Fruit fly (Drosophila melanogaster) whole organism, embryonic: ENCODE data around the gene Tsc1.

Experiments used
- B-H1 ChIP-seq: fragments of 200-800 bp; sonication (Bioruptor generic); IDR thresholded peaks from 3 replicates; pipeline ENCODE4 v1.3.6; 2022; ENCODE audit warnings: missing biosample characterization, missing genetic modification characterization
- CG12236 ChIP-seq: fragments of 200-800 bp; sonication (Bioruptor generic); optimal IDR thresholded peaks from 2 replicates; lab custom pipeline; 2016; ENCODE audit warnings: missing biosample characterization, missing genetic modification characterization
- CG13296 ChIP-seq: fragments of 200-800 bp; sonication (Bioruptor generic); optimal IDR thresholded peaks from 3 replicates; lab custom pipeline; 2018; ENCODE audit warnings: missing biosample characterization, mild to moderate bottlenecking, missing genetic modification characterization
- CG13775 ChIP-seq: fragments of 200-800 bp; sonication (Bioruptor generic); optimal IDR thresholded peaks from 3 replicates; lab custom pipeline; 2017; ENCODE audit warnings: missing biosample characterization, mild to moderate bottlenecking, missing genetic modification characterization
- CG14710 ChIP-seq: fragments of 200-800 bp; sonication (Bioruptor generic); optimal IDR thresholded peaks from 3 replicates; lab custom pipeline; 2019; ENCODE audit warnings: missing biosample characterization, mild to moderate bottlenecking, missing genetic modification characterization, moderate library complexity
- CG15601 ChIP-seq: fragments of 200-800 bp; sonication (Bioruptor generic); optimal IDR thresholded peaks from 3 replicates; lab custom pipeline; 2019; ENCODE audit warnings: missing biosample characterization, mild to moderate bottlenecking, missing genetic modification characterization, moderate library complexity
- CG16813 ChIP-seq: fragments of 200-800 bp; sonication (Bioruptor generic); IDR thresholded peaks from 3 replicates; pipeline ENCODE4 v1.3.6; 2022; ENCODE audit warnings: missing biosample characterization, missing genetic modification characterization; ENCODE audit not compliant: partially characterized antibody
- CG1792 ChIP-seq: fragments of 200-800 bp; sonication (Bioruptor generic); optimal IDR thresholded peaks from 2 replicates; lab custom pipeline; 2016; ENCODE audit warnings: missing biosample characterization, missing genetic modification characterization
- CG1832 ChIP-seq: fragments of 200-800 bp; sonication (Bioruptor generic); optimal IDR thresholded peaks from 2 replicates; lab custom pipeline; 2017; ENCODE audit warnings: missing biosample characterization, mild to moderate bottlenecking, missing genetic modification characterization, inconsistent platforms
- CG2120 ChIP-seq: fragments of 200-800 bp; sonication (Bioruptor generic); optimal IDR thresholded peaks from 3 replicates; lab custom pipeline; 2016; ENCODE audit warnings: missing biosample characterization, missing genetic modification characterization
- CG32532 ChIP-seq: fragments of 200-800 bp; sonication (Bioruptor generic); IDR thresholded peaks from 2 replicates; pipeline ENCODE4 v1.3.6; 2022; ENCODE audit warnings: missing biosample characterization, missing genetic modification characterization
- CG3847 ChIP-seq: fragments of 200-800 bp; sonication (Bioruptor generic); IDR thresholded peaks from 2 replicates; pipeline ENCODE4 v1.3.6; 2022; ENCODE audit warnings: missing biosample characterization, missing genetic modification characterization
- CG4404 ChIP-seq: fragments of 200-800 bp; sonication (Bioruptor generic); IDR thresholded peaks from 2 replicates; pipeline ENCODE4 v1.3.6; 2022; ENCODE audit warnings: missing biosample characterization, missing genetic modification characterization
- CG4424 ChIP-seq: fragments of 200-800 bp; sonication (Bioruptor generic); optimal IDR thresholded peaks from 3 replicates; lab custom pipeline; 2016; ENCODE audit warnings: missing biosample characterization, missing genetic modification characterization
- CG4617 ChIP-seq: fragments of 200-800 bp; sonication (Bioruptor generic); optimal IDR thresholded peaks from 3 replicates; lab custom pipeline; 2016; ENCODE audit warnings: missing biosample characterization, missing genetic modification characterization, borderline replicate concordance
- CG4820 ChIP-seq: fragments of 200-800 bp; sonication (Bioruptor generic); optimal IDR thresholded peaks from 3 replicates; lab custom pipeline; 2016; ENCODE audit warnings: missing biosample characterization, missing genetic modification characterization
- CG4854 ChIP-seq: fragments of 200-800 bp; sonication (Bioruptor generic); optimal IDR thresholded peaks from 2 replicates; lab custom pipeline; 2016; ENCODE audit warnings: missing biosample characterization, missing genetic modification characterization, inconsistent platforms
- CG6654 ChIP-seq: fragments of 200-800 bp; sonication (Bioruptor generic); optimal IDR thresholded peaks from 2 replicates; lab custom pipeline; 2017; ENCODE audit warnings: missing biosample characterization, mild to moderate bottlenecking, missing genetic modification characterization
- CG6689 ChIP-seq: fragments of 200-800 bp; sonication (Bioruptor generic); IDR thresholded peaks from 2 replicates; pipeline ENCODE4 v1.3.6; 2022; ENCODE audit warnings: missing biosample characterization, missing genetic modification characterization
- CG7786 ChIP-seq: fragments of 200-800 bp; sonication (Bioruptor generic); optimal IDR thresholded peaks from 2 replicates; lab custom pipeline; 2016; ENCODE audit warnings: missing biosample characterization, missing genetic modification characterization
- CG7963 ChIP-seq: fragments of 200-800 bp; sonication (Bioruptor generic); IDR thresholded peaks from 3 replicates; pipeline ENCODE4 v1.3.6; 2022; ENCODE audit warnings: missing biosample characterization, missing genetic modification characterization; ENCODE audit not compliant: partially characterized antibody
- CG9817 ChIP-seq: fragments of 200-800 bp; sonication (Bioruptor generic); optimal IDR thresholded peaks from 2 replicates; lab custom pipeline; 2018; ENCODE audit warnings: missing biosample characterization, mild to moderate bottlenecking, missing genetic modification characterization, moderate library complexity
- CG9932 ChIP-seq: fragments of 200-800 bp; sonication (Bioruptor generic); IDR thresholded peaks from 2 replicates; pipeline ENCODE4 v1.3.6; 2022; ENCODE audit warnings: missing biosample characterization, missing genetic modification characterization
- CTCF ChIP-seq: fragments of 200-800 bp; sonication (Bioruptor generic); optimal IDR thresholded peaks from 2 replicates; lab custom pipeline; 2017; ENCODE audit warnings: missing biosample characterization, mild to moderate bottlenecking, missing genetic modification characterization, moderate library complexity
- D ChIP-seq, 2 experiments: fragments of 200-800 bp in 1 of 2; fragments of >200 bp in 1 of 2; sonication (Bioruptor generic) in 1 of 2; optimal IDR thresholded peaks; 2 replicates in 1 of 2; 3 replicates in 1 of 2; lab custom pipeline; 2017; ENCODE audit warnings: mild to moderate bottlenecking in 1 of 2, missing biosample characterization in 1 of 2, missing genetic modification characterization in 1 of 2, missing genetic modification reagents in 1 of 2
- Meics ChIP-seq: fragments of 200-800 bp; sonication (Bioruptor generic); optimal IDR thresholded peaks from 2 replicates; lab custom pipeline; 2017; ENCODE audit warnings: missing biosample characterization, mild to moderate bottlenecking, missing genetic modification characterization
- NC2β ChIP-seq: fragments of 200-800 bp; sonication (Bioruptor generic); optimal IDR thresholded peaks from 2 replicates; lab custom pipeline; 2016; ENCODE audit warnings: missing biosample characterization, missing genetic modification characterization
- Oaz ChIP-seq: fragments of 200-800 bp; sonication (Bioruptor generic); IDR thresholded peaks from 2 replicates; pipeline ENCODE4 v1.3.6; 2022; ENCODE audit warnings: missing biosample characterization, missing genetic modification characterization
- Pdp1 ChIP-seq, 2 experiments: fragments of 200-800 bp; sonication (Bioruptor generic); optimal IDR thresholded peaks; 3 replicates each; lab custom pipeline; 2016; ENCODE audit warnings: missing biosample characterization in 2 of 2, missing genetic modification characterization in 2 of 2, mild to moderate bottlenecking in 1 of 2, moderate library complexity in 1 of 2
- Spps ChIP-seq: fragments of 200-800 bp; sonication (Bioruptor generic); optimal IDR thresholded peaks from 2 replicates; lab custom pipeline; 2018; ENCODE audit warnings: missing biosample characterization, mild to moderate bottlenecking, missing genetic modification characterization
- Stat92E ChIP-seq, 3 experiments: fragments of >200 bp in 2 of 3; fragments of 200-800 bp in 1 of 3; sonication (Bioruptor generic) in 1 of 3; optimal IDR thresholded peaks; 2 replicates each; lab custom pipeline; 2017 to 2019; ENCODE audit warnings: missing biosample characterization in 3 of 3, missing genetic modification characterization in 3 of 3, mild to moderate bottlenecking in 1 of 3, moderate library complexity in 1 of 3
- Tbp ChIP-seq: fragments of >200 bp; optimal IDR thresholded peaks from 2 replicates; lab custom pipeline; 2018; ENCODE audit warnings: missing biosample characterization, missing genetic modification characterization
- amos ChIP-seq: fragments of 200-800 bp; sonication (Bioruptor generic); IDR thresholded peaks from 2 replicates; pipeline ENCODE4 v1.3.6; 2022; ENCODE audit warnings: missing biosample characterization, missing genetic modification characterization; ENCODE audit not compliant: partially characterized antibody
- cato ChIP-seq: fragments of 200-800 bp; sonication (Bioruptor generic); optimal IDR thresholded peaks from 2 replicates; lab custom pipeline; 2016; ENCODE audit warnings: missing biosample characterization, missing genetic modification characterization, borderline replicate concordance
- chinmo ChIP-seq: fragments of 200-800 bp; sonication (Bioruptor generic); IDR thresholded peaks from 4 replicates; pipeline ENCODE4 v1.3.6; 2022; ENCODE audit warnings: missing biosample characterization, missing genetic modification characterization; ENCODE audit not compliant: partially characterized antibody
- dysf ChIP-seq: fragments of 200-800 bp; sonication (Bioruptor generic); IDR thresholded peaks from 3 replicates; pipeline ENCODE4 v1.3.6; 2022; ENCODE audit warnings: missing biosample characterization, missing genetic modification characterization
- eyg ChIP-seq: fragments of 200-800 bp; sonication (Bioruptor generic); optimal IDR thresholded peaks from 3 replicates; lab custom pipeline; 2016; ENCODE audit warnings: missing biosample characterization, missing genetic modification characterization
- gro ChIP-seq: fragments of 200-800 bp; sonication (Bioruptor generic); optimal IDR thresholded peaks from 2 replicates; lab custom pipeline; 2016; ENCODE audit warnings: missing biosample characterization, missing genetic modification characterization
- gt ChIP-seq: fragments of 200-800 bp; sonication (Bioruptor generic); IDR thresholded peaks from 2 replicates; pipeline ENCODE4 v1.3.6; 2022; ENCODE audit warnings: missing biosample characterization, missing genetic modification characterization
- h ChIP-seq: fragments of >200 bp; optimal IDR thresholded peaks from 2 replicates; lab custom pipeline; 2017
- otp ChIP-seq: fragments of 200-800 bp; sonication (Bioruptor generic); IDR thresholded peaks from 3 replicates; pipeline ENCODE4, ENCODE4 v1.3.6; 2022; ENCODE audit warnings: missing biosample characterization, missing genetic modification characterization
- pfk ChIP-seq: fragments of 200-800 bp; sonication (Bioruptor generic); optimal IDR thresholded peaks from 2 replicates; lab custom pipeline; 2018; ENCODE audit warnings: missing biosample characterization, mild to moderate bottlenecking, missing genetic modification characterization, moderate library complexity
- pita ChIP-seq: fragments of 200-800 bp; sonication (Bioruptor generic); optimal IDR thresholded peaks from 2 replicates; lab custom pipeline; 2017; ENCODE audit warnings: missing biosample characterization, mild to moderate bottlenecking, missing genetic modification characterization
- sens-2 ChIP-seq: fragments of 200-800 bp; sonication (Bioruptor generic); IDR thresholded peaks from 2 replicates; pipeline ENCODE4 v1.3.6; 2022; ENCODE audit warnings: missing biosample characterization, missing genetic modification characterization
- stc ChIP-seq: fragments of 200-800 bp; sonication (Bioruptor generic); IDR thresholded peaks from 2 replicates; pipeline ENCODE4 v1.3.6; 2022; ENCODE audit warnings: missing biosample characterization, missing genetic modification characterization
- trem ChIP-seq: fragments of 200-800 bp; optimal IDR thresholded peaks from 3 replicates; lab custom pipeline; 2019; ENCODE audit warnings: missing biosample characterization, mild to moderate bottlenecking, missing genetic modification characterization, moderate library complexity
- tup ChIP-seq: fragments of 200-800 bp; sonication (Bioruptor generic); optimal IDR thresholded peaks from 2 replicates; lab custom pipeline; 2016; ENCODE audit warnings: missing biosample characterization, mild to moderate bottlenecking, missing genetic modification characterization, moderate library complexity
- twi ChIP-seq: fragments of 200-800 bp; optimal IDR thresholded peaks from 2 replicates; lab custom pipeline; 2019; ENCODE audit warnings: missing biosample characterization, mild to moderate bottlenecking, missing genetic modification characterization, moderate library complexity
- zen ChIP-seq: fragments of 200-800 bp; sonication (Bioruptor generic); optimal IDR thresholded peaks from 3 replicates; lab custom pipeline; 2018; ENCODE audit warnings: missing biosample characterization, mild to moderate bottlenecking, missing genetic modification characterization, moderate library complexity
- zfh1 ChIP-seq: fragments of 200-800 bp; sonication (Bioruptor generic); IDR thresholded peaks from 3 replicates; pipeline ENCODE4 v1.3.6; 2022; ENCODE audit warnings: missing biosample characterization, missing genetic modification characterization

Gene Tsc1

DNA sequence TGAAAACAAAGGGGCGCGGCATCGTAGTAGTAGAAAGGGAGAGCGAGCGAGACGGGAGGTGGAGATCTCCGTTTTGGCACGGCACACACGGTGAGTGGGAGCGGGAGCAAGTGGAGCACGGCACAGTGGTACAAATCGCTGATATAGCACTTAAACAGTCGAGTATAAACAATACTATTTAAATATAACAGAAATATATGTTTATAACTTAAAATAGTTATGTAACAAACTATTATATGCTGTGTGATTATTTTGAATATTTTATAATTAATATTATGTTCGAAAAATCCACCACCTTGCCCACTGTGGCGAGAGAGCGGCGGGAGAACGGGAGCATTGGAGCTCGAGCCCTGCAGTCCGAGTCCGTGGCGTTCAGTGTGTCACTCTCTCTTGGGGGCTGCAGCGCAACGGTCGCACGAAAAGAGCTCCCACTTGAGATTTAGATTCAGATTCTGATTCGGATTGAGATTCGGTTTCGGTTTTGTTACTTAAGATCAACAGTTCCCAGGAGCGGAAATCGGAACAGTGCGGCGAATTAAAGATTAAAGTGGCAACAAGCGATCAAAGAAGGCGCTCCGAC, 11.0 kb downstream of the Tsc1 start, which contains the start of gene Kal1 (continued):
- TF ChIP-seq CG1832 (GFP tag; lab: Kevin White, UChicago) (peak; percentile 9), D (optimal IDR thresholded peaks at IDR 0.05; lab: Kevin White, UChicago) (no peak), D (GFP tag; optimal IDR thresholded peaks at IDR 0.05; lab: Kevin White, UChicago) (peak; percentile 97), CTCF (peak; percentile 67), Oaz (GFP tag; lab: Robert Waterston, UW) (peak; percentile 84), Meics (peak; percentile 82), CG4424 (GFP tag; lab: Kevin White, UChicago) (peak; percentile 92), CG13775 (peak; percentile 85), trem (tag; lab: Kevin White, UChicago) (peak; percentile 93), chinmo (GFP tag; lab: Robert Waterston, UW) (0 out of 4 replicates have a peak, but pooled peaks have one; percentile 44), otp (GFP tag; lab: Robert Waterston, UW) (peak; percentile 94), pita (GFP tag; lab: Kevin White, UChicago) (no peak), CG4820 (GFP tag; lab: Kevin White, UChicago) (peak; percentile 88), CG3847 (GFP tag; lab: Robert Waterston, UW) (peak; percentile 87), CG6654 (peak; percentile 73), CG12236 (GFP tag; lab: Kevin White, UChicago) (no peak), cato (GFP tag; lab: Kevin White, UChicago) (peak; percentile 78), twi (tag; lab: Kevin White, UChicago) (peak; percentile 88), Pdp1 (GFP tag; optimal IDR thresholded peaks at IDR 0.05; lab: Kevin White, UChicago) (peak; percentile 19 to 71), CG15601 (tag; lab: Kevin White, UChicago) (peak; percentile 94), CG13296 (GFP tag; lab: Kevin White, UChicago) (peak; percentile 88), B-H1 (peak; percentile 80), CG1792 (GFP tag; lab: Kevin White, UChicago) (no peak), zfh1 (peak; percentile 91), pfk (GFP tag; lab: Kevin White, UChicago) (no peak), amos (GFP tag; lab: Robert Waterston, UW) (no peak), CG6689 (GFP tag; lab: Robert Waterston, UW) (peak; percentile 91), h (no peak), CG32532 (GFP tag; lab: Robert Waterston, UW) (peak; percentile 87), eyg (GFP tag; lab: Kevin White, UChicago) (no peak), dysf (GFP tag; lab: Robert Waterston, UW) (peak; percentile 92), CG2120 (GFP tag; lab: Kevin White, UChicago) (peak; percentile 17), CG9817 (tag; lab: Kevin White, UChicago) (peak; percentile 66), CG14710 (tag; lab: Kevin White, UChicago) (peak; percentile 89), zen (tag; lab: Kevin White, UChicago) (peak; percentile 81), gt (GFP tag; lab: Robert Waterston, UW) (peak; percentile 60; the same call in 1 of the 2 replicates), NC2β (GFP tag; lab: Kevin White, UChicago) (no peak), gro (GFP tag; lab: Kevin White, UChicago) (no peak), sens-2 (peak; percentile 91), Spps (tag; lab: Kevin White, UChicago) (peak; percentile 94), CG9932 (GFP tag; lab: Robert Waterston, UW) (peak; percentile 51), CG7963 (no peak), tup (GFP tag; lab: Kevin White, UChicago) (peak; percentile 56), CG4854 (GFP tag; lab: Kevin White, UChicago) (peak; percentile 9), CG4617 (GFP tag; lab: Kevin White, UChicago) (peak; percentile 65), Tbp (GFP tag; lab: Kevin White, UChicago) (no peak), stc (GFP tag; lab: Robert Waterston, UW) (peak; percentile 95), CG16813 (GFP tag; lab: Robert Waterston, UW) (no peak), CG7786 (no peak), Stat92E (GFP tag; optimal IDR thresholded peaks at IDR 0.05; lab: Kevin White, UChicago) (peak in 1 of 3 experiments; percentile 90), CG4404 (GFP tag; lab: Robert Waterston, UW) (peak; percentile 63)
